Fruit fly (Drosophila melanogaster) whole organism, adult: ENCODE data around the gene CG9356.
A peak's percentile ranks its signal among the peaks of the same experiment; 100 is the strongest.

ENCODE experiments used
- CG11617 ChIP-seq: fragments of 200-800 bp; sonication (Bioruptor generic); optimal IDR thresholded peaks from 2 replicates; lab custom pipeline; 2017; ENCODE audit warnings: mild to moderate bottlenecking, missing biosample characterization, missing genetic modification reagents, missing genetic modification characterization
- CG12768 ChIP-seq: fragments of 200-800 bp; sonication (Bioruptor generic); optimal IDR thresholded peaks from 2 replicates; lab custom pipeline; 2017; ENCODE audit warnings: missing biosample characterization, missing genetic modification characterization, mild to moderate bottlenecking, moderate library complexity, missing genetic modification reagents
- CG14711 ChIP-seq: fragments of 200-800 bp; sonication (Bioruptor generic); optimal IDR thresholded peaks from 2 replicates; lab custom pipeline; 2018; ENCODE audit warnings: missing biosample characterization, mild to moderate bottlenecking, missing genetic modification characterization, moderate library complexity
- CG1620 ChIP-seq: fragments of 200-800 bp; sonication (Bioruptor generic); optimal IDR thresholded peaks from 2 replicates; lab custom pipeline; 2016; ENCODE audit warnings: missing biosample characterization, missing genetic modification characterization
- CG33017 ChIP-seq: fragments of 200-800 bp; sonication (Bioruptor generic); optimal IDR thresholded peaks from 2 replicates; lab custom pipeline; 2018; ENCODE audit warnings: missing biosample characterization, mild to moderate bottlenecking, missing genetic modification characterization, moderate library complexity
- CG5204 ChIP-seq: fragments of 200-800 bp; sonication (Bioruptor generic); optimal IDR thresholded peaks from 2 replicates; lab custom pipeline; 2016; ENCODE audit warnings: missing biosample characterization, missing genetic modification characterization
- CG7045 ChIP-seq: fragments of 200-800 bp; sonication (Bioruptor generic); optimal IDR thresholded peaks from 2 replicates; lab custom pipeline; 2017; ENCODE audit warnings: missing biosample characterization, mild to moderate bottlenecking, missing genetic modification characterization
- CG7101 ChIP-seq: fragments of 200-800 bp; sonication (Bioruptor generic); optimal IDR thresholded peaks from 2 replicates; lab custom pipeline; 2018; ENCODE audit warnings: missing biosample characterization, mild to moderate bottlenecking, missing genetic modification characterization, moderate library complexity
- Clk ChIP-seq: fragments of 200-800 bp; sonication (Bioruptor generic); optimal IDR thresholded peaks from 2 replicates; lab custom pipeline; 2017; ENCODE audit warnings: missing biosample characterization, missing genetic modification characterization
- Crg-1 ChIP-seq: fragments of 200-800 bp; sonication (Bioruptor generic); optimal IDR thresholded peaks from 2 replicates; lab custom pipeline; 2016; ENCODE audit warnings: missing biosample characterization, missing genetic modification characterization
- Hr96 ChIP-seq: fragments of 200-800 bp; sonication (Bioruptor generic); optimal IDR thresholded peaks from 2 replicates; lab custom pipeline; 2016; ENCODE audit warnings: missing biosample characterization, missing genetic modification characterization
- Mnt ChIP-seq: fragments of 200-800 bp; sonication (Bioruptor generic); optimal IDR thresholded peaks from 2 replicates; lab custom pipeline; 2016; ENCODE audit warnings: missing biosample characterization, mild to moderate bottlenecking, missing genetic modification characterization
- bab1 ChIP-seq: fragments of 200-800 bp; sonication (Bioruptor generic); optimal IDR thresholded peaks from 3 replicates; lab custom pipeline; 2019; ENCODE audit warnings: missing biosample characterization, mild to moderate bottlenecking, missing genetic modification characterization, moderate library complexity
- cic ChIP-seq: fragments of 200-800 bp; sonication (Bioruptor generic); optimal IDR thresholded peaks from 2 replicates; lab custom pipeline; 2017; ENCODE audit warnings: missing biosample characterization, mild to moderate bottlenecking, missing genetic modification characterization, moderate library complexity
- cnc ChIP-seq, 2 experiments: fragments of >200 bp; optimal IDR thresholded peaks; 2 replicates each; lab custom pipeline; 2017
- kay ChIP-seq: fragments of 200-800 bp; sonication (Bioruptor generic); peaks from one replicate; lab custom pipeline; 2016; ENCODE audit warnings: missing biosample characterization, missing genetic modification characterization, borderline replicate concordance
- ovo ChIP-seq: fragments of 200-800 bp; sonication (Bioruptor generic); optimal IDR thresholded peaks from 2 replicates; lab custom pipeline; 2016; ENCODE audit warnings: missing biosample characterization, missing genetic modification characterization
- pad ChIP-seq: fragments of 200-800 bp; sonication (Bioruptor generic); optimal IDR thresholded peaks from 3 replicates; lab custom pipeline; 2017; ENCODE audit warnings: missing biosample characterization, missing genetic modification characterization, mild to moderate bottlenecking, moderate library complexity, missing genetic modification reagents
- tj ChIP-seq: fragments of 200-800 bp; sonication (Bioruptor generic); optimal IDR thresholded peaks from 3 replicates; lab custom pipeline; 2017; ENCODE audit warnings: missing biosample characterization, mild to moderate bottlenecking, missing genetic modification characterization, moderate library complexity
- toe ChIP-seq: fragments of 200-800 bp; sonication (Bioruptor generic); optimal IDR thresholded peaks from 2 replicates; lab custom pipeline; 2016; ENCODE audit warnings: missing biosample characterization, missing genetic modification characterization

CG9356 gene

dm6 chr3R:9399951-9400392 lies 4.1 kb downstream of the CG9356 start, which contains the start of gene CG34117:
Gene CG34117 (minus strand): TSS chr3R:9400053.
- TF ChIP-seq CG14711 (tag; lab: Kevin White, UChicago) = peak; percentile 84
- TF ChIP-seq CG1620 (GFP tag; lab: Kevin White, UChicago) = peak; percentile 69
- no peak for TF ChIP-seq cnc (optimal IDR thresholded peaks at IDR 0.05; lab: Kevin White, UChicago)
- TF ChIP-seq CG33017 = peak; percentile 76
- TF ChIP-seq Hr96 (GFP tag; lab: Kevin White, UChicago) = peak; percentile 34
- peak; percentile 70 for TF ChIP-seq Crg-1
- peak; percentile 62 for TF ChIP-seq toe (GFP tag; lab: Kevin White, UChicago)
- peak; percentile 52 for TF ChIP-seq tj
- TF ChIP-seq CG7101 (tag; lab: Kevin White, UChicago) = peak; percentile 89
- peak; percentile 72 for TF ChIP-seq CG12768 (GFP tag; lab: Kevin White, UChicago)
- peak; percentile 56 for TF ChIP-seq pad (GFP tag; lab: Kevin White, UChicago)
- peak; percentile 62 for TF ChIP-seq Mnt
- TF ChIP-seq cic (GFP tag; lab: Kevin White, UChicago) = no peak
- TF ChIP-seq kay (GFP tag; lab: Kevin White, UChicago) = no peak
- TF ChIP-seq ovo (GFP tag; lab: Kevin White, UChicago) = no peak
- peak; percentile 93 for TF ChIP-seq bab1 (GFP tag; lab: Kevin White, UChicago)
- peak; percentile 82 for TF ChIP-seq CG11617
- TF ChIP-seq CG7045 (GFP tag; lab: Kevin White, UChicago) = peak; percentile 65
- TF ChIP-seq CG5204 (GFP tag; lab: Kevin White, UChicago) = peak; percentile 52
- peak; percentile 5 for TF ChIP-seq Clk (GFP tag; lab: Kevin White, UChicago)

dm6 chr3R:9399074-9399473 lies 5.0 kb downstream of the CG9356 start:
- TF ChIP-seq CG7101 (tag; lab: Kevin White, UChicago) (no peak), cic (GFP tag; lab: Kevin White, UChicago) (no peak), Crg-1 (no peak), Hr96 (GFP tag; lab: Kevin White, UChicago) (no peak), CG33017 (no peak), tj (no peak), kay (GFP tag; lab: Kevin White, UChicago) (no peak), pad (GFP tag; lab: Kevin White, UChicago) (no peak), CG14711 (tag; lab: Kevin White, UChicago) (no peak)

- TF ChIP-seq CG11617 (no peak), CG7045 (GFP tag; lab: Kevin White, UChicago) (no peak), cnc (optimal IDR thresholded peaks at IDR 0.05; lab: Kevin White, UChicago) (no peak), Crg-1 (no peak), ovo (GFP tag; lab: Kevin White, UChicago) (no peak), bab1 (GFP tag; lab: Kevin White, UChicago) (no peak), CG33017 (no peak), Mnt (no peak), CG14711 (tag; lab: Kevin White, UChicago) (no peak), tj (no peak), CG7101 (tag; lab: Kevin White, UChicago) (no peak), Clk (GFP tag; lab: Kevin White, UChicago) (no peak), cic (GFP tag; lab: Kevin White, UChicago) (no peak), toe (GFP tag; lab: Kevin White, UChicago) (no peak), CG5204 (GFP tag; lab: Kevin White, UChicago) (no peak)
These were observed 6.2 kb downstream of the CG9356 start, which contains the start of gene Or85f for dm6 chr3R:9397890-9398289. Gene Or85f (plus strand): TSS chr3R:9398190.

dm6 chr3R:9395998-9396397 lies 8.1 kb downstream of the CG9356 start:
- TF ChIP-seq cic (GFP tag; lab: Kevin White, UChicago) (no peak), CG7101 (tag; lab: Kevin White, UChicago) (no peak), kay (GFP tag; lab: Kevin White, UChicago) (no peak), CG7045 (GFP tag; lab: Kevin White, UChicago) (no peak), pad (GFP tag; lab: Kevin White, UChicago) (no peak), toe (GFP tag; lab: Kevin White, UChicago) (no peak), CG1620 (GFP tag; lab: Kevin White, UChicago) (no peak), CG11617 (no peak), Crg-1 (no peak), Mnt (no peak), CG14711 (tag; lab: Kevin White, UChicago) (no peak), CG12768 (GFP tag; lab: Kevin White, UChicago) (no peak), ovo (GFP tag; lab: Kevin White, UChicago) (no peak), CG5204 (GFP tag; lab: Kevin White, UChicago) (no peak), tj (no peak), Clk (GFP tag; lab: Kevin White, UChicago) (no peak), CG33017 (no peak)

- TF ChIP-seq kay (GFP tag; lab: Kevin White, UChicago) (no peak), Hr96 (GFP tag; lab: Kevin White, UChicago) (peak; percentile 35), tj (peak; percentile 45), Crg-1 (no peak), ovo (GFP tag; lab: Kevin White, UChicago) (no peak), CG11617 (peak; percentile 25), cnc (optimal IDR thresholded peaks at IDR 0.05; lab: Kevin White, UChicago) (no peak), Mnt (peak; percentile 60), pad (GFP tag; lab: Kevin White, UChicago) (no peak), CG7045 (GFP tag; lab: Kevin White, UChicago) (peak; percentile 28), cic (GFP tag; lab: Kevin White, UChicago) (no peak), CG5204 (GFP tag; lab: Kevin White, UChicago) (no peak), CG12768 (GFP tag; lab: Kevin White, UChicago) (peak; percentile 36), CG7101 (tag; lab: Kevin White, UChicago) (peak; percentile 28), CG33017 (peak; percentile 26), bab1 (GFP tag; lab: Kevin White, UChicago) (peak; percentile 22), toe (GFP tag; lab: Kevin White, UChicago) (peak; percentile 25), CG1620 (GFP tag; lab: Kevin White, UChicago) (peak; percentile 14), Clk (GFP tag; lab: Kevin White, UChicago) (no peak), CG14711 (tag; lab: Kevin White, UChicago) (no peak)
These were observed 9.6 kb downstream of the CG9356 start, which contains the start of gene FER for dm6 chr3R:9394385-9395042. Gene FER (minus strand): TSS chr3R:9394546.
